Worm (Caenorhabditis elegans): ENCODE data around the gene eif-2Balpha.
A peak's percentile ranks its signal among the peaks of the same experiment; 100 is the strongest.

The eif-2Balpha gene

ce11 chrIII:9513006-9513405 is 29.9 kb upstream of the eif-2Balpha start:
- TF ChIP-seq ceh-31 (tag; optimal IDR thresholded peaks at IDR 0.05), result no peak
- no peak for TF ChIP-seq ahr-1 (tag; optimal IDR thresholded peaks at IDR 0.05)
- no peak for TF ChIP-seq ceh-6 (GFP tag; optimal IDR thresholded peaks at IDR 0.05)
- TF ChIP-seq fkh-6 (tag; optimal IDR thresholded peaks at IDR 0.05), result no peak
- TF ChIP-seq nhr-11 (tag; optimal IDR thresholded peaks at IDR 0.05), result no peak
- no peak for TF ChIP-seq ztf-16 (tag; optimal IDR thresholded peaks at IDR 0.05)
- TF ChIP-seq odd-2 (tag; optimal IDR thresholded peaks at IDR 0.05), result no peak
- TF ChIP-seq hlh-8 (tag; optimal IDR thresholded peaks at IDR 0.05), result no peak
- no peak for TF ChIP-seq pag-3 (tag; optimal IDR thresholded peaks at IDR 0.05; ENCODE audit: borderline replicate concordance)
- TF ChIP-seq ceh-14 (tag; optimal IDR thresholded peaks at IDR 0.05), result no peak
- TF ChIP-seq sox-4 (tag; optimal IDR thresholded peaks at IDR 0.05), result no peak
- no peak for TF ChIP-seq npax-4 (tag; optimal IDR thresholded peaks at IDR 0.05)
- no peak for TF ChIP-seq hlh-15 (tag; optimal IDR thresholded peaks at IDR 0.05)
- TF ChIP-seq K09A11.1 (tag; optimal IDR thresholded peaks at IDR 0.05; ENCODE audit: insufficient read depth), result no peak
- no peak for TF ChIP-seq ceh-2 (tag; optimal IDR thresholded peaks at IDR 0.05)
- TF ChIP-seq unc-55 (GFP tag; optimal IDR thresholded peaks at IDR 0.05), result no peak
- no peak for TF ChIP-seq fkh-10 (GFP tag; optimal IDR thresholded peaks at IDR 0.05)
- no peak for TF ChIP-seq ceh-18 (tag; optimal IDR thresholded peaks at IDR 0.05)

ce11 chrIII:9513569-9513968 is 29.4 kb upstream of the eif-2Balpha start, which contains the start of gene F55H2.8:
TSS of gene F55H2.8 (plus strand) at chrIII:9513869.
- TF ChIP-seq unc-3 (GFP tag; conservative IDR thresholded peaks at IDR 0.05) (no peak), unc-3 (tag; optimal IDR thresholded peaks at IDR 0.05) (no peak)

DNA sequence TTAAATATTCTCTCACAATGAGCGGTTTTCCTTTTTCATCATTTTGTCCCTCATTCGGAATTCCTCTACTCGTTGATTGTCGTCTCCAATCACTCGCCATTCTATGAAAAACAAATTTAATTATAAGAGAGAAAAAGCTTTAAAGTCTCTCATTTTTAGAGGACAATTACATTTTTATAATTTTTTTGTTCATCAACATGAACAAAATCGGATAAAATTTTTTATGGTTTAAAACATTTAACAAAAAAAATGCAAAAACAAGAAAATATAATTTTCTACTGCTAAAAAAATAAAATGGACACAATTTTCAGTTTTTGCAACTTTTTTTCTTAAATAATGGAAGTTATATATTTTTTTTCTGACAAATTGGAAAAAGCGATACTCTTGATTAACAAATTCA is 26.8 kb upstream of the eif-2Balpha start, which contains the start of gene F55H2.7:
TSS of gene F55H2.7 (minus strand) at position 101 of the 400 bp plus-strand sequence.
- TF ChIP-seq hlh-13 (GFP tag; optimal IDR thresholded peaks at IDR 0.05), result no peak
- TF ChIP-seq pha-2 (tag; optimal IDR thresholded peaks at IDR 0.05), result no peak
- TF ChIP-seq gmeb-2 (tag; optimal IDR thresholded peaks at IDR 0.05), result no peak
- no peak for TF ChIP-seq ttx-3 (tag; optimal IDR thresholded peaks at IDR 0.05)
- TF ChIP-seq C08G9.2 (tag; optimal IDR thresholded peaks at IDR 0.05), result no peak
- TF ChIP-seq ets-4 (tag; optimal IDR thresholded peaks at IDR 0.05), result no peak
- TF ChIP-seq ceh-22 (tag; optimal IDR thresholded peaks at IDR 0.05), result no peak
- no peak for TF ChIP-seq fkh-10 (GFP tag; optimal IDR thresholded peaks at IDR 0.05)
- TF ChIP-seq hlh-30 (tag; optimal IDR thresholded peaks at IDR 0.05; ENCODE audit: insufficient read depth), result no peak
- no peak for TF ChIP-seq F13H6.1 (tag; optimal IDR thresholded peaks at IDR 0.05)
- no peak for TF ChIP-seq sox-4 (tag; optimal IDR thresholded peaks at IDR 0.05)
- TF ChIP-seq pax-1 (tag; optimal IDR thresholded peaks at IDR 0.05), result no peak
- no peak for TF ChIP-seq elt-2 (tag; optimal IDR thresholded peaks at IDR 0.05)
- TF ChIP-seq K09A11.1 (tag; optimal IDR thresholded peaks at IDR 0.05; ENCODE audit: insufficient read depth), result no peak
- TF ChIP-seq pag-3 (tag; optimal IDR thresholded peaks at IDR 0.05; ENCODE audit: borderline replicate concordance), result no peak
- no peak for TF ChIP-seq fax-1 (tag; optimal IDR thresholded peaks at IDR 0.05)

DNA sequence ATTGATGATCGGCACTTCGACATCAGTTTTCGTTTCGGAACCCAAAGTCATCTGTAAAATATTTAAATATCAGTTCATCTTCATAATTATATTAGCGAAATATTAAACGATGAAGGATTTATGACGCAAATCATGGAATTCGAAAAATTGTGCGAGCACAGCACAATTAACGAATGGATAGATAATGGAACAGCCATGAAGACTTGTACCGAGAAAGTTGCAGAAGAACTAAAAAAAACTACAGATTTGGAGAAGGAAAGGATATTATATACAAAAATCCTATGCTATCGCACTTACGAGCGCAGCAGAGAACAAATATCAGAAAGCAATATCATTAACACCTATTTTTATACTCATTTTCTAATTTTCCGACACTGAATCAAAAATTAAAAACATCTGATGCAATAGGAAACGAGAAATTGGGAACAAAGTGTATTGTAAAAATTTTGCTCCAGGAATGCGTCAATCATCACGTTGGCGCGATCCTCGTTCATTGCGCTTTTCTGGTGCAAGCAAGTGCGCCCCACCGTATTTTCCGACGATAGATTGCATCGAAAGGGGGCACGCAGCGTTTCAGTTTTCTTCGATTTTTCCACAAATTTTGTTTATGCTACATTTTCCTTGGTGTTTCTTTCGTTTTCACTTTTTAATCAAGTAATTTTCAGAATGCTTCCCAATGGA is 21.4 kb upstream of the eif-2Balpha start, which contains the start of the genes clu-1 and prp-40:
TSS of gene clu-1 (minus strand) at position 51 of the 681 bp plus-strand sequence.
TSS of gene prp-40 (plus strand) at position 666 of the 681 bp plus-strand sequence.
- TF ChIP-seq F13H6.1 (tag; optimal IDR thresholded peaks at IDR 0.05) (no peak), unc-3 (GFP tag; conservative IDR thresholded peaks at IDR 0.05) (no peak), unc-3 (tag; optimal IDR thresholded peaks at IDR 0.05) (no peak), pha-2 (tag; optimal IDR thresholded peaks at IDR 0.05) (no peak), pha-4 (tag; optimal IDR thresholded peaks at IDR 0.05) (no peak), fax-1 (tag; optimal IDR thresholded peaks at IDR 0.05) (no peak), rnt-1 (tag; optimal IDR thresholded peaks at IDR 0.05) (no peak), dve-1 (tag; optimal IDR thresholded peaks at IDR 0.05) (no peak), sox-4 (tag; optimal IDR thresholded peaks at IDR 0.05) (no peak), ceh-19 (GFP tag; optimal IDR thresholded peaks at IDR 0.05) (no peak), lin-11 (tag; optimal IDR thresholded peaks at IDR 0.05) (no peak), ceh-34 (tag; optimal IDR thresholded peaks at IDR 0.05) (peak; percentile 5), mec-3 (tag; optimal IDR thresholded peaks at IDR 0.05; ENCODE audit: borderline replicate concordance) (no peak), che-1 (tag; optimal IDR thresholded peaks at IDR 0.05) (no peak), ztf-16 (tag; optimal IDR thresholded peaks at IDR 0.05) (no peak), zip-5 (tag; optimal IDR thresholded peaks at IDR 0.05) (no peak), unc-42 (tag; optimal IDR thresholded peaks at IDR 0.05) (peak; percentile 75), pag-3 (tag; optimal IDR thresholded peaks at IDR 0.05; ENCODE audit: borderline replicate concordance) (no peak), K02D7.2 (tag; optimal IDR thresholded peaks at IDR 0.05) (no peak), ceh-31 (tag; optimal IDR thresholded peaks at IDR 0.05) (peak; percentile 50), K09A11.1 (tag; optimal IDR thresholded peaks at IDR 0.05; ENCODE audit: insufficient read depth) (no peak), hlh-6 (tag; optimal IDR thresholded peaks at IDR 0.05) (no peak), C38D4.7 (GFP tag; optimal IDR thresholded peaks at IDR 0.05) (no peak), sdc-2 (tag; optimal IDR thresholded peaks at IDR 0.05) (no peak)
